Worm (Caenorhabditis elegans): ENCODE measurements around the gene srab-23.

Gene srab-23

DNA sequence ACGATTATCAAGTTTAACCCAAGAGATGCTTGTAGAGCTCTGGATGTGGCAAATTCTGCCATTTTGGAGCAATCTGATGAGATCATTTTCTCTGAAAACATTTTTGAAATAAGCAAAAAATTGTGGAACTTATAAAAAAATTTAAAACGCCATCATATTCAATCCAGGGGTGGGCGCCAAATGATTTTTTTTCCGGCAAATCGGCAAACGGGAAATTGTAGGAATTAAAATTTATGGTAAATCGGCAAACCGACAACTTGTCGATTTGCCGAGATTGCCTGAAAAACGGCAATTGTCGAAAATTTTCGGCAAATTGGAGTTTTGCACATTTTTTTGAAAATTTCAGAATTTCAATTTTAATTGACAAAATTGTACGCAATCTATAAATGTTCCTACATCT is at the start of gene srab-23:
srab-23 (minus strand) TSS at position 101 of the 400 bp plus-strand sequence.
- TF ChIP-seq lsy-2 (tag; optimal IDR thresholded peaks at IDR 0.05): no peak
- TF ChIP-seq mdl-1 (tag; optimal IDR thresholded peaks at IDR 0.05): no peak
- no peak for TF ChIP-seq snpc-4 (tag; optimal IDR thresholded peaks at IDR 0.05)
- no peak for TF ChIP-seq sem-4 (tag; optimal IDR thresholded peaks at IDR 0.05)
- no peak for TF ChIP-seq blmp-1 (tag; optimal IDR thresholded peaks at IDR 0.05; ENCODE audit: insufficient read depth)
- TF ChIP-seq C34F6.9 (tag; optimal IDR thresholded peaks at IDR 0.05): no peak
- no peak for TF ChIP-seq dmd-4 (tag; optimal IDR thresholded peaks at IDR 0.05)
- no peak for TF ChIP-seq nhr-10 (tag; optimal IDR thresholded peaks at IDR 0.05)
- no peak for TF ChIP-seq crh-2 (tag; optimal IDR thresholded peaks at IDR 0.05)
- TF ChIP-seq mab-5 (tag; optimal IDR thresholded peaks at IDR 0.05): no peak
- no peak for TF ChIP-seq nhr-11 (tag; optimal IDR thresholded peaks at IDR 0.05)
- TF ChIP-seq peb-1 (tag; optimal IDR thresholded peaks at IDR 0.05): no peak
- TF ChIP-seq ztf-1 (GFP tag; conservative IDR thresholded peaks at IDR 0.05): no peak
- TF ChIP-seq fos-1 (tag; optimal IDR thresholded peaks at IDR 0.05): no peak
- TF ChIP-seq nhr-77 (tag; optimal IDR thresholded peaks at IDR 0.05): no peak
- TF ChIP-seq aly-2 (tag; optimal IDR thresholded peaks at IDR 0.05): no peak
- TF ChIP-seq ceh-16 (tag; optimal IDR thresholded peaks at IDR 0.05): no peak
- TF ChIP-seq elt-1 (tag; optimal IDR thresholded peaks at IDR 0.05): no peak
- TF ChIP-seq Y55F3AM.14 (GFP tag; optimal IDR thresholded peaks at IDR 0.05): no peak
- TF ChIP-seq ceh-82 (tag; optimal IDR thresholded peaks at IDR 0.05): no peak

DNA sequence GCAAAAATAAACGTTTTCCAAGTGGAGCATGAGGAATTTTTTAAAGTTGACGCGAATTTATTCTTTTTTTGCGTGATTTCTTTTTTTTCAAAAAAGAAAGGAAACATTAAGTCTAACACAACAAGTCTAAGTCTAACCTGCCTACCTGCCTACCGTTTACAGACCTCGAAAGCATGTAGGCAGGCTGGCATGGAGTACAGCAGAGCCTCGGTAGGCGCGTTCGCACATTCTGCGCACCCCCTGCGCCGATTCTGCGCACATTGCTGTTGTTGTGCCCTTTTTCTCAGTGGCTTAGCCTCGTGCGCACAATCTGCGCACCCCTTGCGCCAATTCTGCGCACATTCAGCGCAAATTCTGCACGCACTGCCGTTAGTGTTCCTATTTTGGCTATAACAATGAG is 48.4 kb upstream of the srab-23 start:
- TF ChIP-seq nhr-129 (tag; optimal IDR thresholded peaks at IDR 0.05) (no peak), mbf-1 (tag; optimal IDR thresholded peaks at IDR 0.05) (no peak), nhr-12 (tag; optimal IDR thresholded peaks at IDR 0.05) (no peak), lsy-2 (tag; optimal IDR thresholded peaks at IDR 0.05) (no peak), gmeb-1 (tag; optimal IDR thresholded peaks at IDR 0.05) (no peak), nhr-10 (tag; optimal IDR thresholded peaks at IDR 0.05) (no peak), C34F6.9 (tag; optimal IDR thresholded peaks at IDR 0.05) (no peak), nhr-23 (tag; optimal IDR thresholded peaks at IDR 0.05) (no peak), sma-3 (GFP tag; optimal IDR thresholded peaks at IDR 0.05) (no peak), nhr-25 (tag; optimal IDR thresholded peaks at IDR 0.05) (no peak), snpc-4 (tag; optimal IDR thresholded peaks at IDR 0.05) (no peak), skn-1 (tag; optimal IDR thresholded peaks at IDR 0.05) (no peak), nhr-11 (tag; optimal IDR thresholded peaks at IDR 0.05) (no peak), elt-3 (tag; optimal IDR thresholded peaks at IDR 0.05) (no peak), lin-11 (tag; optimal IDR thresholded peaks at IDR 0.05) (no peak), fos-1 (tag; optimal IDR thresholded peaks at IDR 0.05) (no peak)

DNA sequence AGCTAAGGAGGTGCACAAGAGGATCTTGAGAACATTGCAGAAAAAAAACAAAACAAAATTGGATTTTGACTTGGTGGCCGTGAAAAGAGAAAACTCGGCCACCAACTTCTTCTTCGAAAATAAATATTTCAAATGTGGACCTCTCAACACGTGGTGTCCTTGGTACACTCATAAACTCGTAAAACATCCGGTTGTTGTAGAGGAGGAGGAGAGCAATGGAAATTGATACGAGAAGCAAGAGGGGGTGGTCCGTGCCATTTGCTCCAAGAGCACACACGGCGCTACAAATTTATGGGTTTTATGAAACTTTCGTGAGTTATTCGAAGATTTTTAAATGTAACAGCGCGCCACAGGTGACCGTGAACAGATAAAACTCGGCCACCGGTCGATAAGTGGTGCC is 46.4 kb upstream of the srab-23 start:
- TF ChIP-seq mbf-1 (tag; optimal IDR thresholded peaks at IDR 0.05): no peak
- TF ChIP-seq nhr-6 (tag; optimal IDR thresholded peaks at IDR 0.05): no peak
- no peak for TF ChIP-seq nhr-237 (tag; optimal IDR thresholded peaks at IDR 0.05)
- TF ChIP-seq fos-1 (tag; optimal IDR thresholded peaks at IDR 0.05): no peak
- no peak for TF ChIP-seq mab-5 (tag; optimal IDR thresholded peaks at IDR 0.05)
- TF ChIP-seq egl-27 (tag; optimal IDR thresholded peaks at IDR 0.05): no peak
- TF ChIP-seq skn-1 (tag; optimal IDR thresholded peaks at IDR 0.05): no peak
- no peak for TF ChIP-seq lin-11 (tag; optimal IDR thresholded peaks at IDR 0.05)
- TF ChIP-seq ama-1 (optimal IDR thresholded peaks at IDR 0.05): no peak
- TF ChIP-seq ceh-82 (tag; optimal IDR thresholded peaks at IDR 0.05): no peak
- TF ChIP-seq nhr-25 (tag; optimal IDR thresholded peaks at IDR 0.05): no peak
- no peak for TF ChIP-seq blmp-1 (tag; optimal IDR thresholded peaks at IDR 0.05; ENCODE audit: insufficient read depth)
- TF ChIP-seq unc-39 (tag; optimal IDR thresholded peaks at IDR 0.05): no peak
- TF ChIP-seq alr-1 (tag; optimal IDR thresholded peaks at IDR 0.05): no peak
- no peak for TF ChIP-seq C34F6.9 (tag; optimal IDR thresholded peaks at IDR 0.05)

DNA sequence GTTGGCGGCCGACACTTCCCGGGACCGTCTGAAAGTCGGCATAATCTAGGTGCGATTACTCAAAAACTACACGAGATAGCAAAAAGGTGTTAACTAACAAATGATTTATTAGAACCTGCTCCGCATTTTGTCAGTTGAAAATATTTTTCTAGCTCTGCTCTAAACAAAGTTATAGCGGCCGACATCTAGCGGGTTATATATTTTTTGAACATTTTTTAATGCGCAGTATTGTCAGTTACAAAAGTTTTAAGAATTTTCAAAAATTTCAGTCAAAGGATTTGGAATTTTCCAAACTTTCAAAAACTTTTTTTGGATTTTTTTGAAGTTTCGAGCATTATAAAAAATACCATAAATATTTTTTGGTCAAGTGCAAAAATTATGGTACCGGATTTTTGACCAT is 45.8 kb upstream of the srab-23 start:
- no peak for TF ChIP-seq zag-1 (tag; optimal IDR thresholded peaks at IDR 0.05)
- TF ChIP-seq nhr-129 (tag; optimal IDR thresholded peaks at IDR 0.05): no peak
- TF ChIP-seq lin-13 (GFP tag; optimal IDR thresholded peaks at IDR 0.05): no peak
- no peak for TF ChIP-seq egl-27 (tag; optimal IDR thresholded peaks at IDR 0.05)
- TF ChIP-seq nhr-12 (tag; optimal IDR thresholded peaks at IDR 0.05): no peak
- no peak for TF ChIP-seq dmd-4 (tag; optimal IDR thresholded peaks at IDR 0.05)
- no peak for TF ChIP-seq ztf-1 (GFP tag; conservative IDR thresholded peaks at IDR 0.05)
- TF ChIP-seq ztf-4 (tag; optimal IDR thresholded peaks at IDR 0.05): no peak
- no peak for TF ChIP-seq mbf-1 (tag; optimal IDR thresholded peaks at IDR 0.05)
- TF ChIP-seq ama-1 (optimal IDR thresholded peaks at IDR 0.05): no peak
- TF ChIP-seq elt-3 (tag; optimal IDR thresholded peaks at IDR 0.05): no peak
- no peak for TF ChIP-seq nhr-21 (tag; optimal IDR thresholded peaks at IDR 0.05)
- no peak for TF ChIP-seq nhr-25 (tag; optimal IDR thresholded peaks at IDR 0.05)
- no peak for TF ChIP-seq alr-1 (tag; optimal IDR thresholded peaks at IDR 0.05)
